Worm (Caenorhabditis elegans) whole organism, early embryonic: Measurements from ENCODE around the gene C34C6.9.

Experiments
- B0310.2 ChIP-seq: sonication (generic microtip); optimal IDR thresholded peaks from 2 replicates; lab custom pipeline; 2016; ENCODE audit warnings: mild to moderate bottlenecking, missing genetic modification characterization, missing compliant biosample characterization
- F13C5.2 ChIP-seq: sonication (generic microtip); optimal IDR thresholded peaks from 2 replicates; lab custom pipeline; 2017; ENCODE audit warnings: mild to moderate bottlenecking, missing genetic modification characterization, inconsistent platforms, missing compliant biosample characterization
- aly-1 ChIP-seq: sonication (generic microtip); optimal IDR thresholded peaks from 2 replicates; lab custom pipeline; 2016; ENCODE audit warnings: missing genetic modification characterization, missing compliant biosample characterization
- ama-1 ChIP-seq: fragments of 150-350 bp; optimal IDR thresholded peaks from 2 replicates; lab custom pipeline; 2014
- ceh-13 ChIP-seq: fragments of 200-800 bp; sonication (Bioruptor generic); optimal IDR thresholded peaks from 2 replicates; lab custom pipeline; 2018; ENCODE audit warnings: mild to moderate bottlenecking, missing genetic modification characterization, missing compliant biosample characterization
- ceh-36 ChIP-seq: sonication (generic microtip); optimal IDR thresholded peaks from 2 replicates; lab custom pipeline; 2016; ENCODE audit warnings: missing genetic modification characterization, inconsistent platforms, missing compliant biosample characterization
- ets-7 ChIP-seq: sonication (generic microtip); optimal IDR thresholded peaks from 2 replicates; lab custom pipeline; 2016; ENCODE audit warnings: missing genotype, missing genetic modification characterization, missing compliant biosample characterization
- flt-1 ChIP-seq: fragments of 200-800 bp; sonication (Bioruptor generic); IDR thresholded peaks from 2 replicates; pipeline ENCODE4 v1.3.6; 2022; ENCODE audit warnings: missing genetic modification characterization, missing compliant biosample characterization
- hmbx-1 ChIP-seq: sonication (generic microtip); optimal IDR thresholded peaks from 2 replicates; lab custom pipeline; 2016; ENCODE audit warnings: mild to moderate bottlenecking, missing genetic modification characterization, missing compliant biosample characterization
- hmg-4 ChIP-seq: fragments of 200-800 bp; sonication (Bioruptor generic); optimal IDR thresholded peaks from 2 replicates; lab custom pipeline; 2018; ENCODE audit warnings: mild to moderate bottlenecking, missing genetic modification characterization, missing compliant biosample characterization
- hnd-1 ChIP-seq: sonication (generic microtip); optimal IDR thresholded peaks from 2 replicates; lab custom pipeline; 2016; ENCODE audit warnings: missing genetic modification characterization, missing compliant biosample characterization
- pes-1 ChIP-seq: fragments of 200-800 bp; sonication (Bioruptor generic); IDR thresholded peaks from 2 replicates; pipeline ENCODE4 v1.3.6; 2022; ENCODE audit warnings: missing genetic modification reagents, missing genetic modification characterization, missing compliant biosample characterization
- scrt-1 ChIP-seq: fragments of 200-800 bp; sonication (Bioruptor generic); IDR thresholded peaks from 2 replicates; pipeline ENCODE4 v1.3.6; 2022; ENCODE audit warnings: missing genetic modification characterization, missing compliant biosample characterization
- sea-1 ChIP-seq: fragments of 200-800 bp; sonication (Bioruptor generic); conservative IDR thresholded peaks from 2 replicates; pipeline ENCODE4 v1.3.6; 2022; ENCODE audit warnings: missing genetic modification characterization, missing compliant biosample characterization
- tbx-11 ChIP-seq: fragments of 200-800 bp; sonication (Bioruptor generic); IDR thresholded peaks from 2 replicates; pipeline ENCODE4 v1.3.6; 2022; ENCODE audit warnings: missing genetic modification characterization, missing compliant biosample characterization
- tbx-37 ChIP-seq: fragments of 200-800 bp; sonication (Bioruptor generic); conservative IDR thresholded peaks from 2 replicates; pipeline ENCODE4 v1.3.6; 2022; ENCODE audit warnings: missing genetic modification reagents, missing genetic modification characterization, missing compliant biosample characterization
- tra-4 ChIP-seq: sonication (generic microtip); optimal IDR thresholded peaks from 2 replicates; lab custom pipeline; 2017; ENCODE audit warnings: missing genetic modification characterization, missing compliant biosample characterization

Gene C34C6.9

DNA sequence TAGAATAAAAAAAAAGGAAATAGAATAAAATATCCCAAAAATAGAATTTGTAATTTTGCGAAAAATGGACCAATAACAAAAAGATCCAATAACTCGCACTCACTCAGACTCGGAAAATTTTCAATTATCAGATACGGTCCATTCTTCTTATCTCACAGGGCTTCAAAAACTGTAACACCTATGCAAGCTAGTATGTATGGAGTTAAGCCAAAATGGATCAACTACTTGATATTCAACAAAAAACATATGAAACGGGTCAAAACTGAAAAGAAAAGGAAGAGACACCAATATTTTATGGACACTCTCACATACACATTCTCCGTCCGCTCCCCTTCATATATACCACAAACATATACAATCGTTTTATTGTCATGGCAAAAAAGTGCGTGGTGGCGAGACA, at the start of gene C34C6.9:
C34C6.9 (plus strand) TSS at position 301 of the 400 bp plus-strand sequence.
- TF ChIP-seq F13C5.2 (no peak), flt-1 (GFP tag; lab: Robert Waterston, UW) (no peak)

DNA sequence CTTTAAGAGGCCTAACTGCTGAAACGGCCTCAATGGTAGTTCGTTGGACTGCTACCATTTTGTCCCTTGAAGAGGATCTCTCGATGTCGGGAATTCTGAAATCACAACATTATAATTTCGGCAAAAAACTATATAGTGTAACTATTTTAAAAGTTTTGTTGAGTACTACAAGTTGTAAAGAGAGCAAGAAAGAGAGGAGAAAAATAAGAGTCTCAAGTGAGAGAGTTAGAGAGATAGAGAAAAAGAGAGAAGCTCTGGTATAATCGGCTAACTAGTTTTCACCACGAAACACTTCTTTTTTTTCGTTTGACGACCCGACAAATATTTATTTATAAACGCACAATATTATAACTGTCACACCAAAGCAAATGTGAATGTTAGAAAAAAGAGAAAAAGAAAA, 48.1 kb upstream of the C34C6.9 start, which contains the start of gene vab-9:
vab-9 (minus strand) TSS at position 101 of the 400 bp plus-strand sequence.
- TF ChIP-seq tbx-37 (GFP tag; lab: Robert Waterston, UW): no peak
- TF ChIP-seq hnd-1 (tag; lab: Kevin White, UChicago): no peak
- TF ChIP-seq scrt-1 (GFP tag; lab: Robert Waterston, UW): no peak
- no peak for TF ChIP-seq ets-7
- no peak for TF ChIP-seq flt-1 (GFP tag; lab: Robert Waterston, UW)
- no peak for TF ChIP-seq aly-1 (tag; lab: Kevin White, UChicago)
- no peak for TF ChIP-seq ceh-13 (GFP tag; lab: Kevin White, UChicago)
- no peak for TF ChIP-seq F13C5.2
- no peak for TF ChIP-seq tra-4
- TF ChIP-seq hmg-4: no peak
- no peak for TF ChIP-seq ceh-36
- no peak for TF ChIP-seq hmbx-1 (tag; lab: Kevin White, UChicago)
- no peak for TF ChIP-seq sea-1
- TF ChIP-seq ama-1 (lab: Kevin White, UChicago): no peak
- TF ChIP-seq pes-1: no peak
- TF ChIP-seq tbx-11: no peak
- TF ChIP-seq B0310.2: no peak

DNA sequence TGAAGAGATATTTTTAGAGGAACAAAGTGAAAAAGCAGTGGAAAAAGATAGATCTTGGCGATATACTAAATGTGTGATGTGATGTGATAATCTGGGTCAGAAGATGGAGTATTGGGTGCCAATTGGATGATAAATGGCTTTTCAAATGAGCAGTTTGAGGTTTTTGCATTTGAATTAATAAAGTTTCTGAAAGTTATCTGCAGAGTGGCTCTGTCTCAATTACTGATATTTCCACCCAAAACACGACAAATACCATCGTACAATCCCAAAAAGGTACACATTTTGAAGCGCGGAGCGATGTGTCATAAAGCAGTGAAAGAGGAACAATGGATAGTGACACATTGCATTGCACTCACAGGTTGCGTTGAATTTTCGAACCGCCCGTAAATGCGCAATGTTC, 46.2 kb upstream of the C34C6.9 start:
- no peak for TF ChIP-seq ama-1 (lab: Kevin White, UChicago)

DNA sequence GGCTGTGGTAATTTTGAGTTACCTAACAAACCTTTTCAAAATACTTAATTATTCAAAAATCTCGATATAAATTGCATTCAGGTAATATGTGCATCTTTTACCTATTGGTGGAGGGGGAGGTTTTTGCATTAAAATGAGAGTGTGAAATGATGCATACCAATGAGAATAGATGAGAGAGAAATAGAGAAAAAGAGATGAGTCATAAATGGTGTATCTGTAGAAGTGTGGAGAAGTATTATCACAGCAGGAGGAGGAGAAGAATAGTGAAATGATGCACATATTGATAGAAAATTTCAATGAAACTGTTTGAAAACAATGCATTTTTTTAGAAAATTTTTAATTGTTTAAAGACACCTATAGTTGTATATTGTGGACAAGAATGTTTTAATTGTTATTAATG, 45.2 kb upstream of the C34C6.9 start:
- TF ChIP-seq B0310.2 (no peak), hmbx-1 (tag; lab: Kevin White, UChicago) (no peak), pes-1 (no peak), ama-1 (lab: Kevin White, UChicago) (no peak), F13C5.2 (no peak), sea-1 (no peak), scrt-1 (GFP tag; lab: Robert Waterston, UW) (no peak), ets-7 (no peak), ceh-13 (GFP tag; lab: Kevin White, UChicago) (no peak), ceh-36 (no peak), aly-1 (tag; lab: Kevin White, UChicago) (no peak), tra-4 (no peak), hmg-4 (no peak), tbx-11 (no peak), tbx-37 (GFP tag; lab: Robert Waterston, UW) (no peak), hnd-1 (tag; lab: Kevin White, UChicago) (no peak), flt-1 (GFP tag; lab: Robert Waterston, UW) (no peak)

DNA sequence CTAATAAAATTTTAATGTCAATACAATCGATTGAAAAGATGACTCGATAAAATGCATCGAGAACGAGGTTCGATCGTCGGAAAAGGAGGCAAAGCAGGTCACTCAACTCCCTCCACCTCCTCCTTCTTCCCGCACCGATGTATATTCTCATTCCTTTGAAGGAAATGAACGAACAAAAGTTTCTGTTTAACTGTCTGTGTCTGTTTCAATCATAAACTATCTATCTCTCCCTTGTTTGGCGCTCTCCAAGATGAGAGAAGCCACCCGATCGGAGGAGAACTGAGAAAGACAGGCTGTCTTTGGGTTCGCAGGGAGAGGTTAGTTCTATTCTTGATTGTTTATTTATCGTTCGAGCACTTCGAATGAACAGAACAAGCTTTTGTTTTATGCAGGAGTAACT, 44.6 kb upstream of the C34C6.9 start, which contains the start of gene D2085.7:
D2085.7 (plus strand) TSS at position 251 of the 400 bp plus-strand sequence.
- TF ChIP-seq tbx-11: no peak
- TF ChIP-seq aly-1 (tag; lab: Kevin White, UChicago): no peak
- TF ChIP-seq B0310.2: no peak
- TF ChIP-seq ceh-13 (GFP tag; lab: Kevin White, UChicago): no peak

DNA sequence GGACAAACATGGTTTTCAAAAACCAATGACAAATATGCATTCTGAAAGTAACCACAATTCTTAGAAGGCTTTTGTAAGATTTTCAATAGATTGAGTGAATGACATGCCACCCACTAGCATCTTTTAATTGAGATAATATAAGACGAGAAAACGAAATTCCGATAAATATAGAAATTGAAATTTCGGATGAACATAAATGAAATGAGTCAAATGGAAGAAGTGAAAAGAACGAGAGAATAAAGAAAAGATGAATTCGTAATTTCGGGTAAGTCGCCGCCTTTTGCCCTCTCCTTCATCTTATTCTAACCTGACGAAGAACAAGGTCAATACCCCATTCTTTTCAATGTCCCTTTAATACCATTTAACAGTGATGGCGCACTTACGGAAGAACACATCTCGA, 43.3 kb upstream of the C34C6.9 start:
- TF ChIP-seq B0310.2 (no peak), ets-7 (no peak), ceh-36 (no peak)

DNA sequence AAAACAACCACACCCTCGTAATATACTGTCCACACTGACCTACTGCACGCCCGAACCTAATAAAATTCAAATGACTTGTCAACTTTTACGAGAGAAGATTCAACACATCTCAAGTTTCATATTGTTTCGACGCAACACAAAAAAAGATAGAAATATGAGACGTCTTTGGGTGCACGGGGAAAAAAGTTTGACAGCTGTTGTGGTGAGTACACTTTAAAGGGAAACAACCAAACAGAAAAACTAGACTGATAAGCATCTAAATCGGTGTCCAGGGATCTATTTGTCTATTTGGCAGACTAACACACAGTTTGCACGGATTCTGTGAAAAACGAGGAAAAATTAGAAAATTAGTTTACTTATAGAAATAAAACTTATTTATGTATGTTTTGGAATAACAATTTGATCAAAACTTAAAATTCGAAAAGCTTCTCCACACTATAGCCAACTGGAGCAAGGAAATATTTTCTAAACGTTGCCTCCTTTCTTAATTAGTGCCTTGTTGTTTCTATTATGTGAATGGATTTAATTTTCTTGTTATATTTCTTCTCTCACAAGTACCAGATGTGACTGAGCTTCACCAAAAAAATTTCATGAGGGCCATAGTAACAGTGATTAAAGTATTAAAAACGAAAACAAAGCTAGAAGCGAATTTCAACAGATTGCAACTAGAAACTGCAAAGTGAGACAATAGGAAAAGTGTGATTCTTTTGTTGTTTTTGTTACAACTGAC, 41.9 kb upstream of the C34C6.9 start:
- no peak for TF ChIP-seq F13C5.2
- TF ChIP-seq ets-7: no peak

DNA sequence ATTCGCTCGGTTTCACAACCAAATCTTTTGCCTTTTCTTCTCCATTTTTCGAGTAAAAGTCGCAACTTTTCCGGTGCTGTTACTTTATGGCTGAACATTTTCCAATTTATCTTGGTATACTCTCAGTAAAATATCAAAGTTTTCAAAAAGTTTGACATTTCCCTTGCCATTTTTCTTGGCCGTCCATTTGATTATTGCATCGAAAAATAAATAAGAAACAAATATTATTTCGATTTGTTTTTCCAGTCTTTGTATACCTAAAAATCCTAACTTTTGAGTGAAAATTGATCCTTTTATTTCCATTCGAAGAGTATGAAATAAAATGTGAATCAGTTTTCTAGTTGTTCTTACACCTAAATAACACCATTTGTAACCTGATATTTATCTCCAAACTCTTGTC, 39.3 kb upstream of the C34C6.9 start:
- TF ChIP-seq hmbx-1 (tag; lab: Kevin White, UChicago) (no peak), flt-1 (GFP tag; lab: Robert Waterston, UW) (no peak), ama-1 (lab: Kevin White, UChicago) (no peak)

DNA sequence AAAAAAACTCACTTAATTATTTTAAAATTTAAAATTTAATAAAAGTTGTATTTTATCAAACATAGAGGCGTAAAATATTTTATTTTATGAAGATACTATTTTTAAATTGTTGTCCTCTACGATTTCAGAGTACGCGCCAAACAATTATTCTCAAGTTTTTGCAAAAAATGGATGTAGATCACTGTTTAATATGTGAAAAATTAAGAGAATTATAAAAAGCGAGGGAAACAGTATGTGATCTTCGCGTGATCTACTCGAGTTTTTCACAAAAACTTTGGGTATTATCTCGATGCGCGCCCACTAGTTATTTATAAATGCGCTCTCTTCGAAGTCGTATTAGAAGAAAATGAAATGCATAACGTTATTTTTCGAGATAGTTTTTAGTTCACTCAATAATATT, 36.9 kb upstream of the C34C6.9 start:
- no peak for TF ChIP-seq tbx-11
- no peak for TF ChIP-seq hnd-1 (tag; lab: Kevin White, UChicago)
- TF ChIP-seq ama-1 (lab: Kevin White, UChicago): no peak
- no peak for TF ChIP-seq B0310.2

DNA sequence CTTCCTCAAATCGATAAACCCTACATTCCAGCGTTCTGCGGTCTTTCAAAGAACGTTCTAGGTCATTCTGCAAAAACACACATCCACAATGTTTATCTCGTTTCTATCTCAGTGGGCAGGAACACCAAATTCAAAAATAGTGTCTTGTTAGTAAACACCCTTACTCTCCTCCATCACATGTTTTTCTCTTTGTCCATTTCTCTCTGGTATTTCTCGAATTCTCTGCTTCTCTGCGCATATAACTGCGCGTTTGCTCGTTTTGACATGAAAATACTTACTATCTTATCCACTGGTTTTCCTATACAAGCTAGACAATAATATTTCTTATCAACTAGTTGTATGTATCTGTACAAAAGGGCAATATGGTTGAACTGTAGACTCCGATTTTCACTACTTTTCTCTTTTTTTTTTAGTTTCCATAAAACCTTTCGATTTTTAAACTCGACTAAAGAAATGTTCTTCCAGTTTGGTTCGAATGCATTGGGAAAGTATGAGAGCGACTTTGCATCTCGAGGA, 35.0 kb upstream of the C34C6.9 start, which contains the start of gene pyr-1:
pyr-1 (plus strand) TSS at position 466 of the 516 bp plus-strand sequence.
- no peak for TF ChIP-seq hmbx-1 (tag; lab: Kevin White, UChicago)
- no peak for TF ChIP-seq F13C5.2
- no peak for TF ChIP-seq pes-1
- TF ChIP-seq ets-7: no peak
- no peak for TF ChIP-seq aly-1 (tag; lab: Kevin White, UChicago)
- TF ChIP-seq sea-1: no peak
- TF ChIP-seq scrt-1 (GFP tag; lab: Robert Waterston, UW): no peak
- no peak for TF ChIP-seq B0310.2
- no peak for TF ChIP-seq tra-4
- TF ChIP-seq flt-1 (GFP tag; lab: Robert Waterston, UW): no peak
- TF ChIP-seq ceh-13 (GFP tag; lab: Kevin White, UChicago): no peak
- TF ChIP-seq hnd-1 (tag; lab: Kevin White, UChicago): no peak
- no peak for TF ChIP-seq hmg-4
- TF ChIP-seq tbx-37 (GFP tag; lab: Robert Waterston, UW): no peak
- no peak for TF ChIP-seq ama-1 (lab: Kevin White, UChicago)
- TF ChIP-seq ceh-36: no peak
- TF ChIP-seq tbx-11: no peak
